Fruit fly (Drosophila melanogaster) whole organism: ENCODE data around the gene syd.

Experiments used
- EcR ChIP-seq, 2 experiments: fragments of >200 bp; optimal IDR thresholded peaks; 2 replicates each; lab custom pipeline; 2017; ENCODE audit warnings: missing biosample characterization in 2 of 2, missing genetic modification characterization in 2 of 2, missing genetic modification reagents in 2 of 2
- psq ChIP-seq: fragments of >200 bp; optimal IDR thresholded peaks from 2 replicates; lab custom pipeline; 2017

- TF ChIP-seq psq (lab: Kevin White, UChicago) (no peak), EcR (GFP tag; optimal IDR thresholded peaks at IDR 0.05; lab: Kevin White, UChicago) (no peak)
Observed at dm6 chr3L:7883298-7883697, 52.6 kb downstream of the syd start.
